Worm (Caenorhabditis elegans): Measurements from ENCODE around the gene E01B7.2.
"Not testable (repeated sequence)": the region's sequence is repeated elsewhere in the genome, so short reads cannot be mapped to it uniquely, and the experiment has no call there.

The E01B7.2 gene

ce11 chrV:17921423-17921822, at the start of gene E01B7.2:
E01B7.2 (plus strand) TSS chrV:17921772.
- no peak for TF ChIP-seq cog-1 (tag; optimal IDR thresholded peaks at IDR 0.05)
- TF ChIP-seq flt-1 (GFP tag; IDR thresholded peaks at IDR 0.05), result no peak
- TF ChIP-seq klf-2 (GFP tag; conservative IDR thresholded peaks at IDR 0.05), result no peak
- TF ChIP-seq T22C8.4 (GFP tag; IDR thresholded peaks at IDR 0.05), result no peak
- TF ChIP-seq ref-1 (GFP tag; conservative IDR thresholded peaks at IDR 0.05), result no peak
- TF ChIP-seq tab-1 (GFP tag; IDR thresholded peaks at IDR 0.05), result no peak
- no peak for TF ChIP-seq ztf-23 (GFP tag; IDR thresholded peaks at IDR 0.05)
- TF ChIP-seq ztf-29 (GFP tag; IDR thresholded peaks at IDR 0.05), result no peak

ce11 chrV:17888939-17889338, 32.6 kb upstream of the E01B7.2 start, which contains the start of gene C06H5.6:
C06H5.6 (minus strand) TSS chrV:17888984.
- TF ChIP-seq ztf-23 (GFP tag; IDR thresholded peaks at IDR 0.05) (no peak), flt-1 (GFP tag; IDR thresholded peaks at IDR 0.05) (no peak), ztf-29 (GFP tag; IDR thresholded peaks at IDR 0.05) (no peak), med-1 (GFP tag; optimal IDR thresholded peaks at IDR 0.05; ENCODE audit: insufficient read depth) (no peak)

- TF ChIP-seq ztf-23 (GFP tag; IDR thresholded peaks at IDR 0.05), result no peak
- no peak for TF ChIP-seq tab-1 (GFP tag; IDR thresholded peaks at IDR 0.05)
- no peak for TF ChIP-seq ref-1 (GFP tag; conservative IDR thresholded peaks at IDR 0.05)
- TF ChIP-seq klf-2 (GFP tag; conservative IDR thresholded peaks at IDR 0.05), result no peak
- TF ChIP-seq ztf-29 (GFP tag; IDR thresholded peaks at IDR 0.05), result no peak
- TF ChIP-seq med-1 (GFP tag; optimal IDR thresholded peaks at IDR 0.05; ENCODE audit: insufficient read depth), result no peak
- no peak for TF ChIP-seq T22C8.4 (GFP tag; IDR thresholded peaks at IDR 0.05)
- no peak for TF ChIP-seq flt-1 (GFP tag; IDR thresholded peaks at IDR 0.05)
- no peak for TF ChIP-seq cog-1 (tag; optimal IDR thresholded peaks at IDR 0.05)
Observed at ce11 chrV:17891317-17891716, 30.3 kb upstream of the E01B7.2 start.

DNA sequence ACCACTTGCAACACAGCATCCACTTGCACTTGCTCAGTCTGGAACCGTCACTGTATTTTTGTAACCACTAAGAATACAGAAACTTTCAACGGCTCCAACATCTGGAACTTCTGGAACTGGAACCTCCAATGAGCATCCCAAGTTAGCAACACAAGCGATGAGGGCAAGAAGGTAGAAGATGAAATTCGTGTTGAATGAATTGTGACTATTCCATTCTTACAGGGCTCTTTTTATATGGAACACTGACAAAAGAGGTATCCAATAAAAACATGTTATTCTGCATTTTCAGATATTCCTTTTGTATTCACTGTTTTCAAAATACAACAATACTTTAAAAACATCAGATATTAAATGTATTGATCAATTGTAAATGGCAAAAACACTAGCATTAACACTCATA, 27.6 kb upstream of the E01B7.2 start, which contains the start of gene C06H5.11:
C06H5.11 (minus strand) TSS at position 101 of the 400 bp plus-strand sequence.
- TF ChIP-seq flt-1 (GFP tag; IDR thresholded peaks at IDR 0.05); tab-1 (GFP tag; IDR thresholded peaks at IDR 0.05); klf-2 (GFP tag; conservative IDR thresholded peaks at IDR 0.05): not testable (repeated sequence)

DNA sequence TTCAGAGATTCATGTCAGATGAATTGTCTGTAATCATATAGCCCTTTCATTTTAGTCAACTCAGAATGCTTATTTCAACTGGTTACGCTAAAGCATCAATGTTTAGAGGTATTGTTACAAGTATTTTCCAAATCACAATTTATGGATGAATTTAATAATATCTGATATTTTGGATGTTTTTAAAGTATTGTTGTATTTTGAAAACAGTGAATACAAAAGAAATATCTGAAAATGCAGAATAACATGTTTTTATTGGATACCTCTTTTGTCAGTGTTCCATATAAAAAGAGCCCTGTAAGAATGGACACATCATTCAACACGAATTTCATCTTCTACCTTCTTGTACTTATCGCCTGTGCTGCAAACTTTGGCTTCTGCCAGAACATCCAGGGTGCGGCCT, 27.1 kb upstream of the E01B7.2 start, which contains the start of gene C06H5.12:
C06H5.12 (plus strand) TSS at position 301 of the 400 bp plus-strand sequence.
- TF ChIP-seq T22C8.4 (GFP tag; IDR thresholded peaks at IDR 0.05); tab-1 (GFP tag; IDR thresholded peaks at IDR 0.05); klf-2 (GFP tag; conservative IDR thresholded peaks at IDR 0.05): not testable (repeated sequence)

DNA sequence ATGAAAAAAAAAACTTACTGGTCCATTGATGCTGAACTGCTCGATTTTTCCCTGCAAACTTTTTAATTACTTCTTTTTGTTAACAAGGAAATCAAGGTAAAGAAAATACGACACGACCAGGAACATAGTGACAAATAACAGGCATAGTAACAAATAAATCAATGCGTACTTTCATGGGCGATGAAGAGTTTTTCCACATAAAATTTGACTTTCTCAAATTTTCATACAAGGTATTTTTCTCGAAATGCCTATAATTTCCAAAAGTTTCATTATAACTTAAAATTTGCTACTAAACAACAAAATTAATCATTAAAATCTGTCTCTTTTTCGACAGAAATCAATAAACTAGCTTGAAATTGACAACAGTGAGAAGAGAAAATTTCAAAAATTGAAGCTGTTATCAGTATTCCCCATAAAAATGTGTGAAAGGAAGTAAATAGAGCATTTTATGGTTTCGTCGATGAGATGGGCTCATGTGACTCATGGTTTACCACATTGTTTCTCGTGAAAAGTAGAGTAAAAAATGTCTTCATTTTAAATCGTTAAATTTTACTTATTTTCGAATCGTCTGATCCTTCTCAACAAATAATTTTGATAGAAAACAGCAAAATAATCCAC, 24.7 kb upstream of the E01B7.2 start, which contains the start of gene fbxa-156:
fbxa-156 (minus strand) TSS at position 51 of the 618 bp plus-strand sequence.
- TF ChIP-seq tab-1 (GFP tag; IDR thresholded peaks at IDR 0.05), result no peak
- TF ChIP-seq ref-1 (GFP tag; conservative IDR thresholded peaks at IDR 0.05), result no peak
- no peak for TF ChIP-seq cog-1 (tag; optimal IDR thresholded peaks at IDR 0.05)
- TF ChIP-seq med-1 (GFP tag; optimal IDR thresholded peaks at IDR 0.05; ENCODE audit: insufficient read depth), result no peak
- no peak for TF ChIP-seq klf-2 (GFP tag; conservative IDR thresholded peaks at IDR 0.05)
- TF ChIP-seq flt-1 (GFP tag; IDR thresholded peaks at IDR 0.05), result no peak
- TF ChIP-seq T22C8.4 (GFP tag; IDR thresholded peaks at IDR 0.05), result no peak
- no peak for TF ChIP-seq ztf-23 (GFP tag; IDR thresholded peaks at IDR 0.05)
- no peak for TF ChIP-seq ztf-29 (GFP tag; IDR thresholded peaks at IDR 0.05)

- not testable (repeated sequence) for TF ChIP-seq T22C8.4 (GFP tag; IDR thresholded peaks at IDR 0.05); tab-1 (GFP tag; IDR thresholded peaks at IDR 0.05); med-1 (GFP tag; optimal IDR thresholded peaks at IDR 0.05; ENCODE audit: insufficient read depth)
Observed at ce11 chrV:17897646-17898045, 23.9 kb upstream of the E01B7.2 start, which contains the start of gene C06H5.13. C06H5.13 (minus strand) TSS chrV:17897746.

ce11 chrV:17899503-17899902, 22.1 kb upstream of the E01B7.2 start, which contains the start of gene fbxa-157:
fbxa-157 (plus strand) TSS chrV:17899803.
- TF ChIP-seq flt-1 (GFP tag; IDR thresholded peaks at IDR 0.05), result no peak
- TF ChIP-seq T22C8.4 (GFP tag; IDR thresholded peaks at IDR 0.05), result no peak
- TF ChIP-seq ztf-29 (GFP tag; IDR thresholded peaks at IDR 0.05), result no peak
- no peak for TF ChIP-seq med-1 (GFP tag; optimal IDR thresholded peaks at IDR 0.05; ENCODE audit: insufficient read depth)
- no peak for TF ChIP-seq ref-1 (GFP tag; conservative IDR thresholded peaks at IDR 0.05)
- TF ChIP-seq cog-1 (tag; optimal IDR thresholded peaks at IDR 0.05), result no peak
- no peak for TF ChIP-seq ztf-23 (GFP tag; IDR thresholded peaks at IDR 0.05)
- no peak for TF ChIP-seq klf-2 (GFP tag; conservative IDR thresholded peaks at IDR 0.05)
- no peak for TF ChIP-seq tab-1 (GFP tag; IDR thresholded peaks at IDR 0.05)

DNA sequence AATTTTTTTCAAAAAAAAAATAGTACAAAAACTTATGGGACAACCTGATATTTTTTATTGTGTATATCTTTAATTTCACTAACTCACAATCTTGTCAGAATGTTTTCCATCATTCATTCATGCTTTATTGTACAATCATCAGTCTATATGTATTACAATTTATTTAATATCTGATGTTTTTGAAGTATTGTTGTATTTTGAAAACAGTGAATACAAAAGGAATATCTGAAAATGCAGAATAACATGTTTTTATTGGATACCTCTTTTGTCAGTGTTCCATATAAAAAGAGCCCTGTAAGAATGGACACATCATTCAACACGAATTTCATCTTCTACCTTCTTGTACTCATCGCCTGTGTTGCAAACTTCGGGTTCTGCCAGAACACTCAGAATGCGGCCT, 17.7 kb upstream of the E01B7.2 start, which contains the start of gene C06H5.14:
C06H5.14 (plus strand) TSS at position 301 of the 400 bp plus-strand sequence.
- TF ChIP-seq klf-2 (GFP tag; conservative IDR thresholded peaks at IDR 0.05); flt-1 (GFP tag; IDR thresholded peaks at IDR 0.05); ztf-23 (GFP tag; IDR thresholded peaks at IDR 0.05): not testable (repeated sequence)

DNA sequence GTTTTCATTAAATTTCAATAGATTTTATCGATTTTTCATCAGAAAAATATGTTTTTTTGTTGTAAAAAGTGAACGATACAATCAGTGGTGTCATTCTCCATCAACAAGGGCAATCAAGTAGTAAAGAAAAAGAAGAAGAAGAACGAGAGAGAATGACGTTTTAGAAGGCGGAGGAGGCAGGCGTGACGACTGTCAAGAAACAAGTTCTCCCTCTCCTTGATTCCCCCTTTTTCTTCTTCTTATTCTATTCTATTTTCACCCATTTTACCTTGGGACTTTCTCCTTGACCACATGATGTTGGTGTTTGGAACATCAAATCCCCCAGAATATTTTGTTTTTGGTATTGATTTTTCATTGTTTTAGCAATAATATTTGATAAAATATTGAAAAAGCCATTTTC, 15.8 kb upstream of the E01B7.2 start:
- TF ChIP-seq klf-2 (GFP tag; conservative IDR thresholded peaks at IDR 0.05) (no peak), ztf-29 (GFP tag; IDR thresholded peaks at IDR 0.05) (no peak), med-1 (GFP tag; optimal IDR thresholded peaks at IDR 0.05; ENCODE audit: insufficient read depth) (no peak), flt-1 (GFP tag; IDR thresholded peaks at IDR 0.05) (no peak), T22C8.4 (GFP tag; IDR thresholded peaks at IDR 0.05) (no peak), tab-1 (GFP tag; IDR thresholded peaks at IDR 0.05) (no peak), cog-1 (tag; optimal IDR thresholded peaks at IDR 0.05) (no peak), ref-1 (GFP tag; conservative IDR thresholded peaks at IDR 0.05) (no peak), ztf-23 (GFP tag; IDR thresholded peaks at IDR 0.05) (no peak)
